Fruit fly (Drosophila melanogaster) whole organism, embryonic: ENCODE results near the gene Ykt6.

Experiments used
- B-H2 ChIP-seq: fragments of 200-800 bp; sonication (Bioruptor generic); optimal IDR thresholded peaks from 2 replicates; lab custom pipeline; 2018; ENCODE audit warnings: missing biosample characterization, mild to moderate bottlenecking, missing genetic modification characterization
- C15 ChIP-seq: fragments of 200-800 bp; sonication (Bioruptor generic); IDR thresholded peaks from 3 replicates; pipeline ENCODE4 v1.3.6; 2022; ENCODE audit warnings: missing biosample characterization, missing genetic modification characterization
- CG10147 ChIP-seq: fragments of 200-800 bp; sonication (Bioruptor generic); optimal IDR thresholded peaks from 2 replicates; lab custom pipeline; 2019; ENCODE audit warnings: missing biosample characterization, mild to moderate bottlenecking, missing genetic modification characterization, moderate library complexity
- CG10267 ChIP-seq: fragments of 200-800 bp; sonication (Bioruptor generic); optimal IDR thresholded peaks from 2 replicates; lab custom pipeline; 2018; ENCODE audit warnings: missing biosample characterization, mild to moderate bottlenecking, missing genetic modification characterization, moderate library complexity
- CG10321 ChIP-seq: fragments of 200-800 bp; sonication (Bioruptor generic); IDR thresholded peaks from 2 replicates; pipeline ENCODE4 v1.3.6; 2022; ENCODE audit warnings: missing biosample characterization, missing genetic modification characterization
- CG11456 ChIP-seq: fragments of 200-800 bp; sonication (Bioruptor generic); IDR thresholded peaks from 3 replicates; pipeline ENCODE4 v1.3.6; 2022; ENCODE audit warnings: missing biosample characterization, missing genetic modification characterization
- CG11504 ChIP-seq: fragments of 200-800 bp; sonication (Bioruptor generic); optimal IDR thresholded peaks from 3 replicates; lab custom pipeline; 2019; ENCODE audit warnings: missing biosample characterization, mild to moderate bottlenecking, missing genetic modification characterization, moderate library complexity
- CG14050 ChIP-seq: fragments of 200-800 bp; sonication (Bioruptor generic); IDR thresholded peaks from 3 replicates; pipeline ENCODE4 v1.3.6; 2022; ENCODE audit warnings: missing biosample characterization, missing genetic modification characterization
- CG15479 ChIP-seq: fragments of 200-800 bp; sonication (Bioruptor generic); optimal IDR thresholded peaks from 3 replicates; lab custom pipeline; 2019; ENCODE audit warnings: missing biosample characterization, mild to moderate bottlenecking, missing genetic modification characterization, moderate library complexity
- CG15696 ChIP-seq: fragments of 200-800 bp; sonication (Bioruptor generic); optimal IDR thresholded peaks from 2 replicates; lab custom pipeline; 2019; ENCODE audit warnings: missing biosample characterization, mild to moderate bottlenecking, missing genetic modification characterization, moderate library complexity
- CG16863 ChIP-seq: fragments of 200-800 bp; sonication (Bioruptor generic); optimal IDR thresholded peaks from 3 replicates; lab custom pipeline; 2016; ENCODE audit warnings: missing biosample characterization, missing genetic modification characterization
- CG1832 ChIP-seq: fragments of 200-800 bp; sonication (Bioruptor generic); optimal IDR thresholded peaks from 2 replicates; lab custom pipeline; 2017; ENCODE audit warnings: missing biosample characterization, mild to moderate bottlenecking, missing genetic modification characterization, inconsistent platforms
- CG2678 ChIP-seq: fragments of 200-800 bp; sonication (Bioruptor generic); optimal IDR thresholded peaks from 3 replicates; lab custom pipeline; 2019; ENCODE audit warnings: missing biosample characterization, mild to moderate bottlenecking, missing genetic modification characterization, moderate library complexity
- CG3726 ChIP-seq: fragments of 200-800 bp; sonication (Bioruptor generic); IDR thresholded peaks from 3 replicates; pipeline ENCODE4, ENCODE4 v1.3.6; 2022; ENCODE audit warnings: missing biosample characterization, missing genetic modification characterization
- CG4360 ChIP-seq: fragments of 200-800 bp; sonication (Bioruptor generic); IDR thresholded peaks from 2 replicates; pipeline ENCODE4 v1.3.6; 2022; ENCODE audit warnings: missing biosample characterization, missing genetic modification characterization
- CG6689 ChIP-seq: fragments of 200-800 bp; sonication (Bioruptor generic); IDR thresholded peaks from 2 replicates; pipeline ENCODE4 v1.3.6; 2022; ENCODE audit warnings: missing biosample characterization, missing genetic modification characterization
- CG9437 ChIP-seq: fragments of 200-800 bp; sonication (Bioruptor generic); optimal IDR thresholded peaks from 2 replicates; lab custom pipeline; 2018; ENCODE audit warnings: missing biosample characterization, mild to moderate bottlenecking, missing genetic modification characterization
- CG9817 ChIP-seq: fragments of 200-800 bp; sonication (Bioruptor generic); optimal IDR thresholded peaks from 2 replicates; lab custom pipeline; 2018; ENCODE audit warnings: missing biosample characterization, mild to moderate bottlenecking, missing genetic modification characterization, moderate library complexity
- CG9876 ChIP-seq: fragments of 200-800 bp; sonication (Bioruptor generic); optimal IDR thresholded peaks from 2 replicates; lab custom pipeline; 2016; ENCODE audit warnings: missing biosample characterization, missing genetic modification characterization
- CTCF ChIP-seq: fragments of 200-800 bp; sonication (Bioruptor generic); optimal IDR thresholded peaks from 2 replicates; lab custom pipeline; 2017; ENCODE audit warnings: missing biosample characterization, mild to moderate bottlenecking, missing genetic modification characterization, moderate library complexity
- Fer2 ChIP-seq: fragments of 200-800 bp; sonication (Bioruptor generic); optimal IDR thresholded peaks from 2 replicates; lab custom pipeline; 2018; ENCODE audit warnings: missing biosample characterization, mild to moderate bottlenecking, missing genetic modification characterization, moderate library complexity
- HHEX ChIP-seq: fragments of 200-800 bp; sonication (Bioruptor generic); optimal IDR thresholded peaks from 3 replicates; lab custom pipeline; 2017; ENCODE audit warnings: missing biosample characterization, mild to moderate bottlenecking, missing genetic modification characterization, missing genetic modification reagents
- Lim3 ChIP-seq: fragments of 200-800 bp; sonication (Bioruptor generic); IDR thresholded peaks from 2 replicates; pipeline ENCODE4 v1.3.6; 2022; ENCODE audit warnings: missing biosample characterization, missing genetic modification characterization
- Max ChIP-seq: fragments of 200-800 bp; sonication (Bioruptor generic); optimal IDR thresholded peaks from 2 replicates; lab custom pipeline; 2016; ENCODE audit warnings: missing biosample characterization, mild to moderate bottlenecking, missing genetic modification characterization
- Mes4 ChIP-seq: fragments of 200-800 bp; sonication (Bioruptor generic); optimal IDR thresholded peaks from 2 replicates; lab custom pipeline; 2016; ENCODE audit warnings: missing biosample characterization, missing genetic modification characterization
- Nf-YB ChIP-seq: fragments of 200-800 bp; sonication (Bioruptor generic); optimal IDR thresholded peaks from 3 replicates; lab custom pipeline; 2019; ENCODE audit warnings: missing biosample characterization, mild to moderate bottlenecking, missing genetic modification characterization, moderate library complexity
- Pdp1 ChIP-seq, 2 experiments: fragments of 200-800 bp; sonication (Bioruptor generic); optimal IDR thresholded peaks; 3 replicates each; lab custom pipeline; 2016; ENCODE audit warnings: missing biosample characterization in 2 of 2, missing genetic modification characterization in 2 of 2, mild to moderate bottlenecking in 1 of 2, moderate library complexity in 1 of 2
- Spps ChIP-seq: fragments of 200-800 bp; sonication (Bioruptor generic); optimal IDR thresholded peaks from 2 replicates; lab custom pipeline; 2018; ENCODE audit warnings: missing biosample characterization, mild to moderate bottlenecking, missing genetic modification characterization
- YL-1 ChIP-seq: fragments of 200-800 bp; sonication (Bioruptor generic); optimal IDR thresholded peaks from 3 replicates; lab custom pipeline; 2017; ENCODE audit warnings: missing biosample characterization, mild to moderate bottlenecking, missing genetic modification characterization
- ash1 ChIP-seq: fragments of 200-800 bp; sonication (Bioruptor generic); optimal IDR thresholded peaks from 2 replicates; lab custom pipeline; 2018; ENCODE audit warnings: missing biosample characterization, mild to moderate bottlenecking, missing genetic modification characterization
- caup ChIP-seq: fragments of 200-800 bp; sonication (Bioruptor generic); optimal IDR thresholded peaks from 3 replicates; lab custom pipeline; 2017; ENCODE audit warnings: missing biosample characterization, mild to moderate bottlenecking, missing genetic modification characterization, moderate library complexity; ENCODE audit not compliant: severe bottlenecking
- chinmo ChIP-seq: fragments of 200-800 bp; sonication (Bioruptor generic); IDR thresholded peaks from 4 replicates; pipeline ENCODE4 v1.3.6; 2022; ENCODE audit warnings: missing biosample characterization, missing genetic modification characterization; ENCODE audit not compliant: partially characterized antibody
- ci ChIP-seq: fragments of 200-800 bp; sonication (Bioruptor generic); IDR thresholded peaks from 3 replicates; pipeline ENCODE4 v1.3.6; 2022; ENCODE audit warnings: missing biosample characterization, missing genetic modification characterization
- cwo ChIP-seq: fragments of 200-800 bp; sonication (Bioruptor generic); optimal IDR thresholded peaks from 3 replicates; lab custom pipeline; 2017; ENCODE audit warnings: missing biosample characterization, missing genetic modification characterization, mild to moderate bottlenecking, moderate library complexity, missing genetic modification reagents
- dm ChIP-seq: fragments of 200-800 bp; sonication (Bioruptor generic); optimal IDR thresholded peaks from 3 replicates; lab custom pipeline; 2016; ENCODE audit warnings: missing biosample characterization, missing genetic modification characterization
- eyg ChIP-seq: fragments of 200-800 bp; sonication (Bioruptor generic); optimal IDR thresholded peaks from 3 replicates; lab custom pipeline; 2016; ENCODE audit warnings: missing biosample characterization, missing genetic modification characterization
- fd3F ChIP-seq: fragments of 200-800 bp; sonication (Bioruptor generic); optimal IDR thresholded peaks from 2 replicates; lab custom pipeline; 2018; ENCODE audit warnings: missing biosample characterization, mild to moderate bottlenecking, missing genetic modification characterization, moderate library complexity
- fru ChIP-seq: fragments of >200 bp; optimal IDR thresholded peaks from 2 replicates; lab custom pipeline; 2017
- gsb ChIP-seq: fragments of 200-800 bp; sonication (Bioruptor generic); IDR thresholded peaks from 2 replicates; pipeline ENCODE4 v1.3.6; 2022; ENCODE audit warnings: missing biosample characterization, missing genetic modification characterization
- kah ChIP-seq: fragments of 200-800 bp; sonication (Bioruptor generic); optimal IDR thresholded peaks from 2 replicates; lab custom pipeline; 2018; ENCODE audit warnings: missing biosample characterization, mild to moderate bottlenecking, missing genetic modification characterization
- mld ChIP-seq: fragments of 200-800 bp; sonication (Bioruptor generic); IDR thresholded peaks from 3 replicates; pipeline ENCODE4 v1.3.6; 2022; ENCODE audit warnings: missing biosample characterization, missing genetic modification characterization; ENCODE audit not compliant: partially characterized antibody
- nerfin-1 ChIP-seq: fragments of 200-800 bp; sonication (Bioruptor generic); optimal IDR thresholded peaks from 3 replicates; lab custom pipeline; 2019; ENCODE audit warnings: missing biosample characterization, mild to moderate bottlenecking, missing genetic modification characterization, moderate library complexity
- pfk ChIP-seq: fragments of 200-800 bp; sonication (Bioruptor generic); optimal IDR thresholded peaks from 2 replicates; lab custom pipeline; 2018; ENCODE audit warnings: missing biosample characterization, mild to moderate bottlenecking, missing genetic modification characterization, moderate library complexity
- sens ChIP-seq: fragments of 200-800 bp; sonication (Bioruptor generic); peaks from one replicate; lab custom pipeline; 2016; ENCODE audit warnings: missing biosample characterization, missing genetic modification characterization
- sima ChIP-seq: fragments of 200-800 bp; sonication (Bioruptor generic); optimal IDR thresholded peaks from 2 replicates; lab custom pipeline; 2016; ENCODE audit warnings: missing biosample characterization, missing genetic modification characterization
- sob ChIP-seq: fragments of 200-800 bp; sonication (Bioruptor generic); IDR thresholded peaks from 2 replicates; pipeline ENCODE4 v1.3.6; 2022; ENCODE audit warnings: missing biosample characterization, missing genetic modification characterization
- sqz ChIP-seq: fragments of 200-800 bp; sonication (Bioruptor generic); optimal IDR thresholded peaks from 3 replicates; lab custom pipeline; 2018; ENCODE audit warnings: missing biosample characterization, mild to moderate bottlenecking, missing genetic modification characterization
- z ChIP-seq: fragments of 200-800 bp; sonication (Bioruptor generic); IDR thresholded peaks from 3 replicates; pipeline ENCODE4 v1.3.6; 2022; ENCODE audit warnings: missing biosample characterization, missing genetic modification characterization

The Ykt6 gene

DNA sequence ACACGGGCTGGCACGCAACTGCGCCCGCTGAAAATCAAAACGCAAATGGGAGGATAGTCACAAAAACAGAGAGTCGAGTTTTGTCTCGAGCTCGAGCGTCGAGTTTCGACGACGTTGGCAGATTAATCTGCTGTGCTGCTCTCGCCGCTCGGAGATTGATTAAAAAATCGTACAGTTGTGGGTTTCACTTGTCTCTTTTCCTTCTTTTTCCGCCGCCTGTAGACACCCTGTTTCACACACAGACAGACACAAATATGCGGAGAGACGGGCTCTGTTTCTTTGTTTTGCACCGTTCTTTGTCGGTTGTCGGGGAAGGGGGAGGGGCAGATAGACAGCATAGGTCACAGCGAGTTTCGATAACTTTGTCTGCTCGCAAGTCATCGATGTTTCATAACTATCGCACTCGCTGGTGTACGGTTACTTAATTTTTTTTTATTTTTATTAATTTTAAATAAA lies 26.7 kb downstream of the Ykt6 start, which contains the start of gene orion (continued):
- TF ChIP-seq z (GFP tag; lab: Robert Waterston, UW), result no peak
- peak; percentile 61; the same call in 1 of the 3 replicates for TF ChIP-seq mld (GFP tag; lab: Robert Waterston, UW)
- peak; percentile 56 for TF ChIP-seq pfk (GFP tag; lab: Kevin White, UChicago)
- peak; percentile 56 for TF ChIP-seq sob (GFP tag; lab: Robert Waterston, UW)
- TF ChIP-seq ash1 (GFP tag; lab: Kevin White, UChicago), result no peak
- peak in 1 of 2 experiments; percentile 17 for TF ChIP-seq Pdp1 (GFP tag; optimal IDR thresholded peaks at IDR 0.05; lab: Kevin White, UChicago)
- peak; percentile 48 for TF ChIP-seq CG15696 (tag; lab: Kevin White, UChicago)
- TF ChIP-seq, all 482 proteins: peak for 139

DNA sequence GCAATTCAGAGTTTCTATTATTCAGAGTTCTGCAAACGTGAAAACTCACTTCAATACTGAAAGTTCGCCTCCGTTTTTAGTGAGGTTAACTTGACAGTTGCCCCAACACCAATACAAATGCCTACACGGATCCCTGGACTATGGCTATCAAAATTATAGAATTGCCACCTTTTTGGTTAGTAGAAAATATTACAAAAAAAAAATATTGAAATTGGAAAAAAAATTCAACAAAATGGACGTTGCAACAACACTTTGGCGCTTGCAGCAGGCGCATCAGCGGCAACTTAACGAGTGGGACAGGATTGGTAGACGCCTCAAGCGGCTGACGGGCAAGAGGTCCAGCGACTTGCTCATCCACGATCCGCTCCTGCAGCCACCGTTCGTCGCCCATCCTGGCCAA lies 35.7 kb downstream of the Ykt6 start, which contains the start of the genes CG15332 and CG15330:
TSS of gene CG15332 (minus strand) at position 101 of the 400 bp plus-strand sequence.
TSS of gene CG15330 (plus strand) at position 175 of the 400 bp plus-strand sequence.
- TF ChIP-seq gsb (GFP tag; lab: Robert Waterston, UW) (no peak), CG16863 (GFP tag; lab: Kevin White, UChicago) (no peak), CG14050 (GFP tag; lab: Robert Waterston, UW) (no peak), CG9876 (GFP tag; lab: Kevin White, UChicago) (no peak), sima (GFP tag; lab: Kevin White, UChicago) (no peak), CG2678 (tag; lab: Kevin White, UChicago) (no peak), Fer2 (tag; lab: Kevin White, UChicago) (no peak), CG15479 (no peak), CG11456 (GFP tag; lab: Robert Waterston, UW) (no peak), CG3726 (GFP tag; lab: Robert Waterston, UW) (no peak), CG6689 (GFP tag; lab: Robert Waterston, UW) (no peak), eyg (no peak), Lim3 (GFP tag; lab: Robert Waterston, UW) (no peak)
- TF ChIP-seq, all 482 proteins: peak for 0

DNA sequence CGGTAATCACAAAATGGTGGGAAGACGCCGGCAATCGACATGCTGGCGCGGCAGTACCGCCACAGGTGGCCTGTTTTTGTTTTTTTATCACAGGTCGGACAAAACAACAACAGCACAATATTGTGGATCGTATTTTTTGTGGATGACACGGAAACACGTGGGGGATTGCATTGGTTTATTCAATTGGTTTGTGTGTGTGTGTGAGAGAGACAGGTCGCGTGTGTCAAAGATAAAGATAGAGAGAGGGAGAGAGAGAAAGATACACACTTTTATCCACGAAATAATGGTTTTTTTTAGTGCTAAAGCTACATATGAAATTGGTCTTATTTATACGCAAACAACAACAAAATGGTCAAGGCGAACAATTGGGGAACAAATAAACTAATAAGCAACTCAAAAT lies 38.8 kb downstream of the Ykt6 start:
- TF ChIP-seq CG10267 (tag; lab: Kevin White, UChicago), result no peak
- peak; percentile 84 for TF ChIP-seq CG4360 (GFP tag; lab: Robert Waterston, UW)
- TF ChIP-seq Lim3 (GFP tag; lab: Robert Waterston, UW), result no peak
- no peak for TF ChIP-seq CG10147
- peak; percentile 2 for TF ChIP-seq YL-1 (GFP tag; lab: Kevin White, UChicago)
- TF ChIP-seq kah, result peak; percentile 98
- TF ChIP-seq B-H2, result no peak
- no peak for TF ChIP-seq CG9817
- peak; percentile 41 for TF ChIP-seq CG15479
- no peak for TF ChIP-seq Nf-YB (GFP tag; lab: Kevin White, UChicago)
- peak; percentile 33 for TF ChIP-seq CG1832 (GFP tag; lab: Kevin White, UChicago)
- no peak for TF ChIP-seq fd3F
- no peak for TF ChIP-seq Mes4 (GFP tag; lab: Kevin White, UChicago)
- peak; percentile 86 for TF ChIP-seq dm
- TF ChIP-seq CG9437, result peak; percentile 4
- TF ChIP-seq chinmo (GFP tag; lab: Robert Waterston, UW), result 0 out of 4 replicates have a peak, but pooled peaks have one; percentile 68
- TF ChIP-seq sens (GFP tag; lab: Kevin White, UChicago), result no peak
- peak; percentile 60; the same call in 1 of the 3 replicates for TF ChIP-seq ci (GFP tag; lab: Robert Waterston, UW)
- TF ChIP-seq C15 (GFP tag; lab: Robert Waterston, UW), result no peak
- no peak for TF ChIP-seq Spps (tag; lab: Kevin White, UChicago)
- peak; percentile 74 for TF ChIP-seq nerfin-1 (tag; lab: Kevin White, UChicago)
- no peak for TF ChIP-seq caup
- no peak for TF ChIP-seq CG11504 (tag; lab: Kevin White, UChicago)
- TF ChIP-seq fru, result no peak
- TF ChIP-seq sqz (GFP tag; lab: Kevin White, UChicago), result peak; percentile 85
- peak; percentile 68 for TF ChIP-seq CG10321 (GFP tag; lab: Robert Waterston, UW)
- no peak for TF ChIP-seq CTCF (GFP tag; lab: Kevin White, UChicago)
- no peak for TF ChIP-seq HHEX (GFP tag; lab: Kevin White, UChicago)
- peak; percentile 56 for TF ChIP-seq Max (GFP tag; lab: Kevin White, UChicago)
- peak; percentile 28 for TF ChIP-seq cwo (GFP tag; lab: Kevin White, UChicago)
